Fruit fly (Drosophila melanogaster) whole organism, pupa: Measurements from ENCODE around the gene pum.

Experiments used
- CG10348 ChIP-seq: fragments of 200-800 bp; sonication (Bioruptor generic); IDR thresholded peaks from 2 replicates; pipeline ENCODE4 v1.3.6; 2022; ENCODE audit warnings: missing biosample characterization, missing genetic modification characterization
- CG12605 ChIP-seq: fragments of 200-800 bp; sonication (Bioruptor generic); IDR thresholded peaks from 2 replicates; pipeline ENCODE4 v1.3.6; 2022; ENCODE audit warnings: missing biosample characterization, missing genetic modification characterization
- CG13204 ChIP-seq: fragments of 200-800 bp; sonication (Bioruptor generic); optimal IDR thresholded peaks from 2 replicates; lab custom pipeline; 2018; ENCODE audit warnings: missing biosample characterization, mild to moderate bottlenecking, missing genetic modification characterization, moderate library complexity
- CG14655 ChIP-seq: fragments of 200-800 bp; sonication (Bioruptor generic); optimal IDR thresholded peaks from 3 replicates; lab custom pipeline; 2017; ENCODE audit warnings: mild to moderate bottlenecking, missing biosample characterization, missing genetic modification reagents, missing genetic modification characterization
- CG15710 ChIP-seq: fragments of 200-800 bp; sonication (Bioruptor generic); optimal IDR thresholded peaks from 2 replicates; lab custom pipeline; 2018; ENCODE audit warnings: missing biosample characterization, mild to moderate bottlenecking, missing genetic modification characterization, moderate library complexity
- CG17806 ChIP-seq: fragments of 200-800 bp; sonication (Bioruptor generic); optimal IDR thresholded peaks from 2 replicates; lab custom pipeline; 2018; ENCODE audit warnings: missing biosample characterization, mild to moderate bottlenecking, missing genetic modification characterization, moderate library complexity
- CG32121 ChIP-seq: fragments of 200-800 bp; sonication (Bioruptor generic); IDR thresholded peaks from 2 replicates; pipeline ENCODE4 v1.3.6; 2022; ENCODE audit warnings: missing biosample characterization, missing genetic modification characterization
- CG34367 ChIP-seq: fragments of 200-800 bp; sonication (Bioruptor generic); optimal IDR thresholded peaks from 2 replicates; lab custom pipeline; 2018; ENCODE audit warnings: missing biosample characterization, mild to moderate bottlenecking, missing genetic modification characterization
- CG4496 ChIP-seq: fragments of 200-800 bp; sonication (Bioruptor generic); IDR thresholded peaks from 3 replicates; pipeline ENCODE4 v1.3.6; 2022; ENCODE audit warnings: missing biosample characterization, missing genetic modification characterization
- CG8159 ChIP-seq: fragments of 200-800 bp; sonication (Bioruptor generic); optimal IDR thresholded peaks from 3 replicates; lab custom pipeline; 2018; ENCODE audit warnings: missing biosample characterization, mild to moderate bottlenecking, missing genetic modification characterization, moderate library complexity
- CG8301 ChIP-seq: fragments of 200-800 bp; sonication (Bioruptor generic); optimal IDR thresholded peaks from 2 replicates; lab custom pipeline; 2018; ENCODE audit warnings: missing biosample characterization, mild to moderate bottlenecking, missing genetic modification characterization
- CG9948 ChIP-seq: fragments of 200-800 bp; sonication (Bioruptor generic); optimal IDR thresholded peaks from 2 replicates; lab custom pipeline; 2018; ENCODE audit warnings: missing biosample characterization, mild to moderate bottlenecking, missing genetic modification characterization, moderate library complexity
- D1 ChIP-seq: fragments of 200-800 bp; sonication (Bioruptor generic); optimal IDR thresholded peaks from 2 replicates; lab custom pipeline; 2018; ENCODE audit warnings: missing biosample characterization, mild to moderate bottlenecking, missing genetic modification characterization, moderate library complexity
- EcR ChIP-seq: fragments of 200-800 bp; sonication (Bioruptor generic); optimal IDR thresholded peaks from 3 replicates; lab custom pipeline; 2019; ENCODE audit warnings: missing biosample characterization, missing genetic modification characterization, mild to moderate bottlenecking, moderate library complexity, missing genetic modification reagents
- Ets98B ChIP-seq: fragments of 200-800 bp; sonication (Bioruptor generic); IDR thresholded peaks from 2 replicates; pipeline ENCODE4 v1.3.6; 2022; ENCODE audit warnings: missing biosample characterization, missing genetic modification characterization
- Pif1A ChIP-seq: fragments of 200-800 bp; sonication (Bioruptor generic); optimal IDR thresholded peaks from 3 replicates; lab custom pipeline; 2016; ENCODE audit warnings: missing biosample characterization, missing genetic modification characterization
- Pif1B ChIP-seq: fragments of 200-800 bp; sonication (Bioruptor generic); optimal IDR thresholded peaks from 3 replicates; lab custom pipeline; 2016; ENCODE audit warnings: missing biosample characterization, missing genetic modification characterization
- Snoo ChIP-seq: fragments of 200-800 bp; sonication (Bioruptor generic); optimal IDR thresholded peaks from 3 replicates; lab custom pipeline; 2017; ENCODE audit warnings: missing biosample characterization, mild to moderate bottlenecking, missing genetic modification characterization, inconsistent platforms
- fd96Ca ChIP-seq: fragments of 200-800 bp; sonication (Bioruptor generic); IDR thresholded peaks from 3 replicates; pipeline ENCODE4 v1.3.6; 2022; ENCODE audit warnings: missing biosample characterization, missing genetic modification characterization
- gl ChIP-seq: fragments of 200-800 bp; sonication (Bioruptor generic); optimal IDR thresholded peaks from 2 replicates; lab custom pipeline; 2018; ENCODE audit warnings: missing biosample characterization, mild to moderate bottlenecking, missing genetic modification characterization
- rn ChIP-seq: fragments of 200-800 bp; sonication (Bioruptor generic); IDR thresholded peaks from 2 replicates; pipeline ENCODE4 v1.3.6; 2022; ENCODE audit warnings: missing biosample characterization, missing genetic modification characterization

The pum gene

DNA sequence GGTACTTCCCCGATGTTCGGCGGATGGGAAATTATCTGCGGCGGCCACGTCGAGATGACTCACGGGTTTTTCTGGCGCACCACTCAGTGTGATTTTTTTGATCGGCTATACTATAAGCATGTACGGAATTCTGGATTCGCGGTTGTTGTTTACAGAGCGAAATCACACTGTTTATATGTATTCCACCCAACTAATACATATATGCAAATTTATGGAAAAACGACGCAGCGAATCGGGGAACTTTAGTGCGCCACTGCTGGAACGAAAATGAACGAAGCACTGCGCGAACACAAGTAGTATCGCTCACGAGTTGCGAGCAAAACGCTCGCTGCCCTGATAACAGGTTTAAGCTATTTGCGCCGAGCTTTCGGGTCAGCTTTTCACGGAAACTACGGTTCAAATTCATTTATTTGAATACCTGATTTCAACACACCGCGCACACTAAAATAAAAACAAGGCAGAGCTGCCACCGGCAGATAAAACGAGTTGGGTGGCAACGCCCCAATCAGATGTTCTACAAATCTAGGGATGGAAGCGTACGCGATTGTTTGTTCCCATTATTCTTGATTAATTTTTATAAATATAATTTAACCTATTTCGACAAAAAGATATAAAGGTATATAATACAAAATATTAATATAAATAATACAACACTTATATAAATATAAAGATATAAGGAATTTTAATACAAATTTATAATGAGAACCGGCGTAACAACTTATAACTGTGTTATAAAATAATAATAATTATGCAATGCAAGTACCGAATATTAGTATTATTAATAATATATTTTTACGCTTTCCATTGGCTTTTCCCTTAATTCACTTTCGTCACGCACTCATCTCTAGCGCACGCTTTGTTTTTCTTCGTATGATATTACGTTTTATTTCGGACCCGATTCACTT lies 189.7 kb downstream of the pum start, which contains the start of gene Rel:
TSS of gene Rel (minus strand) at position 417 of the 905 bp plus-strand sequence.
- TF ChIP-seq CG32121 (GFP tag; lab: Robert Waterston, UW) (no peak), Ets98B (no peak), CG8159 (tag; lab: Kevin White, UChicago) (peak; percentile 80), CG15710 (tag; lab: Kevin White, UChicago) (peak; percentile 74), gl (no peak), CG10348 (no peak), EcR (peak; percentile 4), CG13204 (GFP tag; lab: Kevin White, UChicago) (no peak), CG8301 (no peak), CG17806 (peak; percentile 55), CG12605 (GFP tag; lab: Robert Waterston, UW) (no peak), Pif1B (GFP tag; lab: Kevin White, UChicago) (no peak), CG34367 (peak; percentile 41), rn (no peak), CG4496 (GFP tag; lab: Robert Waterston, UW) (no peak), D1 (tag; lab: Kevin White, UChicago) (no peak), fd96Ca (no peak), CG9948 (tag; lab: Kevin White, UChicago) (peak; percentile 59), Pif1A (GFP tag; lab: Kevin White, UChicago) (no peak), Snoo (tag; lab: Kevin White, UChicago) (peak; percentile 47), CG14655 (GFP tag; lab: Kevin White, UChicago) (no peak)
- TF ChIP-seq, all 21 proteins: peak for 7

dm6 chr3R:9046954-9047353 lies 190.5 kb downstream of the pum start:
- TF ChIP-seq EcR, result no peak
- TF ChIP-seq CG14655 (GFP tag; lab: Kevin White, UChicago), result no peak
- no peak for TF ChIP-seq CG17806
- TF ChIP-seq Pif1A (GFP tag; lab: Kevin White, UChicago), result no peak
- TF ChIP-seq CG13204 (GFP tag; lab: Kevin White, UChicago), result no peak
- TF ChIP-seq CG8159 (tag; lab: Kevin White, UChicago), result no peak
- TF ChIP-seq gl, result no peak
- no peak for TF ChIP-seq CG12605 (GFP tag; lab: Robert Waterston, UW)
- no peak for TF ChIP-seq CG32121 (GFP tag; lab: Robert Waterston, UW)

DNA sequence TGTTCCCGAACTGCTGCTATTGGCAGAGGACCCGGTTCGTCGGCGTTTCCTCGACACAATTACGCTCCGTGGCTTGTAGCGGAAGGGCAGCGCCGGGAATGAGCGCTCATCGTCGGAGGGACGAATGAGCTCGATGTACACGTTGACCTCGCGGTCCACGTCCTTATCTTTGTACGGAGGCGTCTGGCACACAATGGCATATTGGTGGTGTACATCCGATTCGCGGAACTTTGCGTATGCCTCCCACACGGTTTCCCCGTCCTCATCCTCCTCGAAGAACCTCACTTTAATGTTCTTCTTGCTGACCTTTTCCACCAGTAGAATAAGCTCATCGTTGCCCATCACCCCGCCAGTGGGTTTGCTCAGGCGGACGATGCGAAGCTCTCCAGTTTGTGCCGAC lies 191.7 kb downstream of the pum start:
- TF ChIP-seq CG13204 (GFP tag; lab: Kevin White, UChicago) (no peak), gl (no peak), CG14655 (GFP tag; lab: Kevin White, UChicago) (no peak), CG4496 (GFP tag; lab: Robert Waterston, UW) (no peak), Pif1B (GFP tag; lab: Kevin White, UChicago) (no peak), D1 (tag; lab: Kevin White, UChicago) (no peak)

- TF ChIP-seq CG15710 (tag; lab: Kevin White, UChicago), result no peak
- peak; percentile 78 for TF ChIP-seq EcR
These were observed 193.9 kb downstream of the pum start for dm6 chr3R:9043610-9044009.

dm6 chr3R:9039448-9039847 lies 198.0 kb downstream of the pum start, which contains the start of gene neur:
Gene neur, minus strand, starts transcription at chr3R:9039471.
- no peak for TF ChIP-seq Pif1A (GFP tag; lab: Kevin White, UChicago)
- no peak for TF ChIP-seq CG34367
- no peak for TF ChIP-seq gl
- no peak for TF ChIP-seq CG4496 (GFP tag; lab: Robert Waterston, UW)
- TF ChIP-seq Ets98B, result no peak
- no peak for TF ChIP-seq D1 (tag; lab: Kevin White, UChicago)
- TF ChIP-seq CG8159 (tag; lab: Kevin White, UChicago), result no peak
- TF ChIP-seq CG12605 (GFP tag; lab: Robert Waterston, UW), result no peak
- no peak for TF ChIP-seq Snoo (tag; lab: Kevin White, UChicago)
- TF ChIP-seq EcR, result no peak
- TF ChIP-seq CG14655 (GFP tag; lab: Kevin White, UChicago), result no peak
- TF ChIP-seq CG10348, result no peak
- TF ChIP-seq Pif1B (GFP tag; lab: Kevin White, UChicago), result no peak
- TF ChIP-seq CG13204 (GFP tag; lab: Kevin White, UChicago), result no peak
- TF ChIP-seq fd96Ca, result no peak
- TF ChIP-seq CG32121 (GFP tag; lab: Robert Waterston, UW), result no peak
- no peak for TF ChIP-seq CG17806
- no peak for TF ChIP-seq rn

- TF ChIP-seq CG34367 (no peak), CG17806 (peak; percentile 20), CG13204 (GFP tag; lab: Kevin White, UChicago) (no peak), CG32121 (GFP tag; lab: Robert Waterston, UW) (peak; percentile 36; the same call in 1 of the 2 replicates), CG4496 (GFP tag; lab: Robert Waterston, UW) (0 out of 3 replicates have a peak, but pooled peaks have one; percentile 24), Snoo (tag; lab: Kevin White, UChicago) (peak; percentile 21), fd96Ca (no peak), CG15710 (tag; lab: Kevin White, UChicago) (peak; percentile 11), EcR (peak; percentile 93)
These were observed 198.8 kb downstream of the pum start, which contains the start of gene hyx for dm6 chr3R:9038652-9039051. Gene hyx, plus strand, starts transcription at chr3R:9038760.
